Worm (Caenorhabditis elegans): Measurements from ENCODE around the gene F14H8.8.

- TF ChIP-seq let-526 (GFP tag; IDR thresholded peaks at IDR 0.05): no peak
- no peak for TF ChIP-seq tbx-9 (tag; optimal IDR thresholded peaks at IDR 0.05; ENCODE audit: borderline replicate concordance)
Observed at ce11 chrV:15074907-15075306, 45.6 kb downstream of the F14H8.8 start.
